Worm (Caenorhabditis elegans) whole organism, young adult: ENCODE data around the gene C46G7.1.

ENCODE experiments used
- K12H6.12 ChIP-seq: fragments of 200-800 bp; sonication (Bioruptor generic); optimal IDR thresholded peaks from 2 replicates; lab custom pipeline; 2018; ENCODE audit warnings: mild to moderate bottlenecking, missing genetic modification characterization, missing compliant biosample characterization
- ZK185.1 ChIP-seq: sonication (generic microtip); optimal IDR thresholded peaks from 2 replicates; lab custom pipeline; 2016; ENCODE audit warnings: mild to moderate bottlenecking, missing genetic modification characterization, missing compliant biosample characterization; ENCODE audit not compliant: poor library complexity, severe bottlenecking
- ceh-58 ChIP-seq: fragments of 200-800 bp; sonication (Bioruptor generic); IDR thresholded peaks from 2 replicates; pipeline ENCODE4 v1.3.6; 2022; ENCODE audit warnings: missing genetic modification characterization, missing compliant biosample characterization
- die-1 ChIP-seq: sonication (generic microtip); optimal IDR thresholded peaks from 2 replicates; lab custom pipeline; 2016; ENCODE audit warnings: missing genotype, mild to moderate bottlenecking, missing genetic modification characterization, missing compliant biosample characterization
- hsf-1 ChIP-seq: fragments of 200-800 bp; sonication (Bioruptor generic); IDR thresholded peaks from 2 replicates; pipeline ENCODE4 v1.3.6; 2022; ENCODE audit warnings: missing genetic modification reagents, missing genetic modification characterization, missing compliant biosample characterization
- lin-35 ChIP-seq, 3 experiments: fragments of 150-350 bp in 2 of 3; sonication (generic microtip) in 1 of 3; optimal IDR thresholded peaks; 2 replicates each; lab custom pipeline; 2014 to 2018; ENCODE audit warnings: missing biosample characterization in 3 of 3, missing genetic modification characterization in 3 of 3, missing genetic modification reagents in 3 of 3
- nhr-80 ChIP-seq: sonication (generic microtip); optimal IDR thresholded peaks from 2 replicates; lab custom pipeline; 2016; ENCODE audit warnings: missing genetic modification characterization, missing compliant biosample characterization
- somi-1 ChIP-seq: fragments of 200-800 bp; sonication (Bioruptor generic); optimal IDR thresholded peaks from 2 replicates; lab custom pipeline; 2018; ENCODE audit warnings: mild to moderate bottlenecking, missing genetic modification characterization, missing compliant biosample characterization

The C46G7.1 gene

DNA sequence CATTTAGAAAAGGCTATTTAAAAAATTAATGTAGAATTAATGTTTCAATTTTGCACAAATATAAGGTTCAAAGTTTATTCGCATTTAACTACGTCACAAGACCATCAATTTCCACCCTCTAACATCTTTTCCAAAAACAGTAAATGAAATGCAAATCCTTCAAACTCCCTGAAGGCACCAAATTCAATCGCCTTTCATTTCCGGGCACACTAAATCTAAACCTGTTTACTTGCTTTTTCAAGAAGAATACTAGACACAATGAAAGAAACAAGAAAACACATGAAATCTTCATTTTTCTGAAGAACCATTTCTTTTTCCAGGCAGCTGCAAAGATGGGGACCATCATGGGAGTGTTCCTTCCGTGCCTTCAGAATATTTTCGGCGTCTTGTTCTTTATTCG lies 47.4 kb downstream of the C46G7.1 start:
- TF ChIP-seq somi-1 (no peak), ceh-58 (GFP tag; lab: Robert Waterston, UW) (no peak), nhr-80 (tag; lab: Kevin White, UChicago) (no peak), lin-35 (GFP tag; optimal IDR thresholded peaks at IDR 0.05; lab: Kevin White, UChicago) (no peak), die-1 (tag; lab: Kevin White, UChicago) (no peak), hsf-1 (GFP tag; lab: Robert Waterston, UW) (no peak), ZK185.1 (tag; lab: Kevin White, UChicago) (no peak), K12H6.12 (tag; lab: Kevin White, UChicago) (no peak)
